Worm (Caenorhabditis elegans): ENCODE measurements around the gene oac-21.
"Not testable (repeated sequence)": the region's sequence is repeated elsewhere in the genome, so short reads cannot be mapped to it uniquely, and the experiment has no call there.

Gene oac-21

ce11 chrIV:3904620-3905019, 15.6 kb downstream of the oac-21 start, which contains the start of gene F56D6.21:
Gene F56D6.21 (plus strand): TSS chrIV:3904920.
- TF ChIP-seq unc-62 (GFP tag; optimal IDR thresholded peaks at IDR 0.05), result no peak

- no peak for TF ChIP-seq unc-62 (GFP tag; optimal IDR thresholded peaks at IDR 0.05)
Measured at ce11 chrIV:3906393-3906792, 17.3 kb downstream of the oac-21 start, which contains the start of gene F56D6.11. Gene F56D6.11 (minus strand): TSS chrIV:3906493.

ce11 chrIV:3907506-3908188, 18.6 kb downstream of the oac-21 start, which contains the start of the genes F56D6.22 and F56D6.12:
Gene F56D6.22 (minus strand): TSS chrIV:3907606.
Gene F56D6.12 (plus strand): TSS chrIV:3908138.
- no peak for TF ChIP-seq unc-62 (GFP tag; optimal IDR thresholded peaks at IDR 0.05)

- TF ChIP-seq unc-62 (GFP tag; optimal IDR thresholded peaks at IDR 0.05), result no peak
Measured at ce11 chrIV:3909114-3909513, 20.1 kb downstream of the oac-21 start, which contains the start of gene F56D6.13. Gene F56D6.13 (plus strand): TSS chrIV:3909414.

ce11 chrIV:3911848-3912247, 22.8 kb downstream of the oac-21 start, which contains the start of gene F56D6.18:
Gene F56D6.18 (minus strand): TSS chrIV:3911948.
- not testable (repeated sequence) for TF ChIP-seq unc-62 (GFP tag; optimal IDR thresholded peaks at IDR 0.05)

ce11 chrIV:3912598-3912997, 23.5 kb downstream of the oac-21 start, which contains the start of gene F56D6.20:
Gene F56D6.20 (plus strand): TSS chrIV:3912898.
- TF ChIP-seq unc-62 (GFP tag; optimal IDR thresholded peaks at IDR 0.05), result no peak

- no peak for TF ChIP-seq unc-62 (GFP tag; optimal IDR thresholded peaks at IDR 0.05)
Measured at ce11 chrIV:3914462-3914861, 25.4 kb downstream of the oac-21 start, which contains the start of gene F56D6.19. Gene F56D6.19 (plus strand): TSS chrIV:3914762.

- no peak for TF ChIP-seq unc-62 (GFP tag; optimal IDR thresholded peaks at IDR 0.05)
Measured at ce11 chrIV:3915296-3915695, 26.2 kb downstream of the oac-21 start, which contains the start of gene srz-20. Gene srz-20 (plus strand): TSS chrIV:3915596.

ce11 chrIV:3917405-3917804, 28.3 kb downstream of the oac-21 start, which contains the start of gene F56D6.14:
Gene F56D6.14 (plus strand): TSS chrIV:3917705.
- TF ChIP-seq unc-62 (GFP tag; optimal IDR thresholded peaks at IDR 0.05), result no peak

ce11 chrIV:3918160-3918559, 29.1 kb downstream of the oac-21 start, which contains the start of gene F56D6.23:
Gene F56D6.23 (plus strand): TSS chrIV:3918460.
- TF ChIP-seq unc-62 (GFP tag; optimal IDR thresholded peaks at IDR 0.05), result no peak

ce11 chrIV:3919506-3919905, 30.4 kb downstream of the oac-21 start, which contains the start of gene srz-19:
Gene srz-19 (plus strand): TSS chrIV:3919806.
- TF ChIP-seq unc-62 (GFP tag; optimal IDR thresholded peaks at IDR 0.05), result no peak

- no peak for TF ChIP-seq unc-62 (GFP tag; optimal IDR thresholded peaks at IDR 0.05)
Measured at ce11 chrIV:3921898-3922297, 32.8 kb downstream of the oac-21 start, which contains the start of gene clec-67. Gene clec-67 (plus strand): TSS chrIV:3922165.

ce11 chrIV:3926117-3926516, 37.1 kb downstream of the oac-21 start, which contains the start of gene clec-68:
Gene clec-68 (plus strand): TSS chrIV:3926417.
- TF ChIP-seq unc-62 (GFP tag; optimal IDR thresholded peaks at IDR 0.05), result no peak

ce11 chrIV:3932408-3932807, 43.3 kb downstream of the oac-21 start, which contains the start of gene clec-70:
Gene clec-70 (plus strand): TSS chrIV:3932708.
- not testable (repeated sequence) for TF ChIP-seq unc-62 (GFP tag; optimal IDR thresholded peaks at IDR 0.05)

- TF ChIP-seq unc-62 (GFP tag; optimal IDR thresholded peaks at IDR 0.05), result no peak
Measured at ce11 chrIV:3937097-3937496, 48.0 kb downstream of the oac-21 start, which contains the start of gene clec-71. Gene clec-71 (plus strand): TSS chrIV:3937458.

ce11 chrIV:3941658-3942328, 52.7 kb downstream of the oac-21 start, which contains the start of gene clec-174:
Gene clec-174 (minus strand): TSS chrIV:3941708.
- TF ChIP-seq unc-62 (GFP tag; optimal IDR thresholded peaks at IDR 0.05), result no peak
